Worm (Caenorhabditis elegans) whole organism, L2 larva: ENCODE data around the gene M199.136.

Experiments
- ZK546.5 ChIP-seq: sonication (generic microtip); optimal IDR thresholded peaks from 2 replicates; lab custom pipeline; 2017; ENCODE audit warnings: missing biosample characterization, missing genetic modification characterization
- ceh-82 ChIP-seq: fragments of 150-350 bp; optimal IDR thresholded peaks from 2 replicates; lab custom pipeline; 2014; ENCODE audit warnings: missing biosample characterization, missing genetic modification characterization
- crh-2 ChIP-seq: sonication (generic microtip); optimal IDR thresholded peaks from 2 replicates; lab custom pipeline; 2017; ENCODE audit warnings: missing biosample characterization, missing genetic modification characterization
- egl-27 ChIP-seq: sonication (generic microtip); optimal IDR thresholded peaks from 3 replicates; lab custom pipeline; 2017; ENCODE audit warnings: missing biosample characterization, missing genetic modification reagents, missing genetic modification characterization
- mab-5 ChIP-seq: fragments of 150-350 bp; optimal IDR thresholded peaks from 2 replicates; lab custom pipeline; 2014; ENCODE audit warnings: missing biosample characterization, missing genetic modification characterization
- mdl-1 ChIP-seq, 2 experiments: fragments of 150-350 bp in 1 of 2; sonication (generic microtip) in 1 of 2; optimal IDR thresholded peaks; 2 replicates each; lab custom pipeline; 2017; ENCODE audit warnings: missing biosample characterization in 2 of 2, missing genetic modification characterization in 2 of 2
- nhr-129 ChIP-seq: fragments of 150-350 bp; optimal IDR thresholded peaks from 2 replicates; lab custom pipeline; 2014; ENCODE audit warnings: missing biosample characterization, missing genetic modification characterization
- unc-39 ChIP-seq: fragments of 150-350 bp; optimal IDR thresholded peaks from 2 replicates; lab custom pipeline; 2014; ENCODE audit warnings: missing biosample characterization, missing genetic modification characterization
- ztf-11 ChIP-seq: sonication (generic microtip); optimal IDR thresholded peaks from 2 replicates; lab custom pipeline; 2017; ENCODE audit warnings: missing biosample characterization, missing genetic modification characterization

DNA sequence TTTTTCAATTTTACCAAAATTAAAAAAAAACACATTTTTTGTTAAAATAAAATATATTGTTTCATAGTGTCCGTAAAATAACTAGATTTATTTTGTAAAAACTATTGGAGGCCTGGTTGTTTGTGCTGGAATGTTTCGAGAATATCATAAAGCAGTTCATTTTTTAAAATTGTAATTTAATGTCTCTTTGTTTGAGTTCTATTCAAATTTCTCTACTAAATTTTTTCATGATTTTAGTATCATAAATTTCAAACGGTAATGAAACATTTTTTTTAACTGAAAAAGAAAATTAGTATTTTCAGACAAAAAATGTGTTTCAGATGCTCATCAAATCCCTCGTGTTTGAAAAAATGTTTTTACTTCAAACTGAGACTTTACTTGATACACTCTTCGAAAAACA, 47.1 kb downstream of the M199.136 start:
- TF ChIP-seq nhr-129 (tag; lab: Kevin White, UChicago) (no peak), ztf-11 (no peak), unc-39 (no peak), mdl-1 (tag; optimal IDR thresholded peaks at IDR 0.05; lab: Kevin White, UChicago) (no peak), ZK546.5 (tag; lab: Kevin White, UChicago) (no peak), ceh-82 (tag; lab: Kevin White, UChicago) (no peak), mab-5 (tag; lab: Kevin White, UChicago) (no peak), crh-2 (tag; lab: Kevin White, UChicago) (no peak), egl-27 (tag; lab: Kevin White, UChicago) (no peak)
